Worm (Caenorhabditis elegans) whole organism, L4 larva: ENCODE results near the gene gap-1.
A peak's percentile ranks its signal among the peaks of the same experiment; 100 is the strongest.

Experiments
- F10B5.3 ChIP-seq: sonication (generic microtip); optimal IDR thresholded peaks from 2 replicates; lab custom pipeline; 2016; ENCODE audit warnings: mild to moderate bottlenecking, missing genetic modification characterization, missing compliant biosample characterization
- F26F4.8 ChIP-seq: fragments of 200-800 bp; sonication (Bioruptor generic); conservative IDR thresholded peaks from 2 replicates; pipeline ENCODE4 v1.3.6; 2022; ENCODE audit warnings: missing genetic modification characterization, missing compliant biosample characterization
- T20F7.1 ChIP-seq: fragments of 200-800 bp; sonication (Bioruptor generic); optimal IDR thresholded peaks from 2 replicates; lab custom pipeline; 2018; ENCODE audit warnings: mild to moderate bottlenecking, missing genetic modification characterization, missing compliant biosample characterization
- T26A8.4 ChIP-seq: fragments of 200-800 bp; sonication (Bioruptor generic); IDR thresholded peaks from 2 replicates; pipeline ENCODE4 v1.3.6; 2022; ENCODE audit warnings: missing genetic modification characterization, missing compliant biosample characterization
- Y48G9A.11 ChIP-seq: fragments of 200-800 bp; sonication (Bioruptor generic); IDR thresholded peaks from 2 replicates; pipeline ENCODE4 v1.3.6; 2022; ENCODE audit warnings: missing genetic modification reagents, missing genetic modification characterization, missing compliant biosample characterization
- Y5F2A.4 ChIP-seq: fragments of 200-800 bp; sonication (Bioruptor generic); optimal IDR thresholded peaks from 2 replicates; lab custom pipeline; 2018; ENCODE audit warnings: mild to moderate bottlenecking, missing genetic modification characterization, missing compliant biosample characterization
- ZK546.5 ChIP-seq, 2 experiments: sonication (generic microtip); optimal IDR thresholded peaks; 2 replicates each; lab custom pipeline; 2017; ENCODE audit warnings: missing biosample characterization in 2 of 2, missing genetic modification characterization in 2 of 2
- ama-1 ChIP-seq: fragments of 150-350 bp; optimal IDR thresholded peaks from 2 replicates; lab custom pipeline; 2014; ENCODE audit warnings: inconsistent platforms, mixed read lengths
- arid-1 ChIP-seq: fragments of 200-800 bp; sonication (Bioruptor generic); conservative IDR thresholded peaks from 2 replicates; pipeline ENCODE4 v1.3.6; 2022; ENCODE audit warnings: missing genetic modification reagents, missing genetic modification characterization, missing compliant biosample characterization
- ceh-20 ChIP-seq: fragments of 200-800 bp; sonication (Bioruptor generic); IDR thresholded peaks from 2 replicates; pipeline ENCODE4 v1.3.6; 2022; ENCODE audit warnings: missing genetic modification reagents, missing genetic modification characterization, missing compliant biosample characterization
- ceh-32 ChIP-seq: sonication (generic microtip); optimal IDR thresholded peaks from 2 replicates; lab custom pipeline; 2016; ENCODE audit warnings: mild to moderate bottlenecking, missing genetic modification characterization, missing compliant biosample characterization; ENCODE audit not compliant: poor library complexity
- daf-12 ChIP-seq: fragments of 150-350 bp; optimal IDR thresholded peaks from 2 replicates; lab custom pipeline; 2014; ENCODE audit warnings: missing biosample characterization, missing genetic modification reagents, missing genetic modification characterization
- daf-16 ChIP-seq, 3 experiments: sonication (generic microtip); optimal IDR thresholded peaks; 2 replicates each; lab custom pipeline; 2016 to 2017; ENCODE audit warnings: missing genetic modification characterization in 3 of 3, missing genetic modification reagents in 3 of 3, mild to moderate bottlenecking in 2 of 3, missing compliant biosample characterization in 2 of 3, missing biosample characterization in 1 of 3, moderate library complexity in 1 of 3
- daf-19 ChIP-seq: fragments of 200-800 bp; sonication (Bioruptor generic); conservative IDR thresholded peaks from 2 replicates; pipeline ENCODE4 v1.3.6; 2022; ENCODE audit warnings: missing genetic modification characterization, missing compliant biosample characterization
- dmd-8 ChIP-seq: fragments of 200-800 bp; sonication (Bioruptor generic); IDR thresholded peaks from 2 replicates; pipeline ENCODE4 v1.3.6; 2022; ENCODE audit warnings: missing genetic modification characterization, missing compliant biosample characterization
- duxl-1 ChIP-seq: sonication (generic microtip); optimal IDR thresholded peaks from 2 replicates; lab custom pipeline; 2016; ENCODE audit warnings: mild to moderate bottlenecking, missing genetic modification characterization, moderate library complexity, missing compliant biosample characterization; ENCODE audit not compliant: poor library complexity
- egl-27 ChIP-seq: sonication (generic microtip); optimal IDR thresholded peaks from 3 replicates; lab custom pipeline; 2017; ENCODE audit warnings: missing biosample characterization, missing genetic modification reagents, missing genetic modification characterization
- fkh-10 ChIP-seq: fragments of 150-350 bp; optimal IDR thresholded peaks from 2 replicates; lab custom pipeline; 2014; ENCODE audit warnings: missing biosample characterization, missing genetic modification reagents, missing genetic modification characterization
- fos-1 ChIP-seq: fragments of 150-350 bp; optimal IDR thresholded peaks from 2 replicates; lab custom pipeline; 2014; ENCODE audit warnings: missing biosample characterization, missing genetic modification characterization
- gei-8 ChIP-seq: fragments of 200-800 bp; sonication (Bioruptor generic); optimal IDR thresholded peaks from 2 replicates; lab custom pipeline; 2018; ENCODE audit warnings: mild to moderate bottlenecking, missing genetic modification characterization, missing compliant biosample characterization
- hlh-11 ChIP-seq: fragments of 200-800 bp; sonication (Bioruptor generic); optimal IDR thresholded peaks from 2 replicates; lab custom pipeline; 2018; ENCODE audit warnings: mild to moderate bottlenecking, missing genetic modification characterization, missing compliant biosample characterization
- hlh-30 ChIP-seq: sonication (generic microtip); optimal IDR thresholded peaks from 2 replicates; lab custom pipeline; 2017; ENCODE audit warnings: antibody characterized with exemption, mild to moderate bottlenecking, missing genetic modification characterization, missing compliant biosample characterization; ENCODE audit not compliant: insufficient read depth
- jun-1 ChIP-seq: fragments of 150-350 bp; optimal IDR thresholded peaks from 2 replicates; lab custom pipeline; 2014; ENCODE audit warnings: missing biosample characterization, missing genetic modification reagents, missing genetic modification characterization
- lin-15B ChIP-seq: fragments of 150-350 bp; sonication (generic microtip); optimal IDR thresholded peaks from 3 replicates; lab custom pipeline; 2014; ENCODE audit warnings: missing biosample characterization, missing genetic modification characterization
- lin-38 ChIP-seq: fragments of 200-800 bp; sonication (Bioruptor generic); IDR thresholded peaks from 2 replicates; pipeline ENCODE4 v1.3.6; 2022; ENCODE audit warnings: missing genetic modification reagents, missing genetic modification characterization, missing compliant biosample characterization
- lir-3 ChIP-seq: sonication (generic microtip); optimal IDR thresholded peaks from 2 replicates; lab custom pipeline; 2016; ENCODE audit warnings: mild to moderate bottlenecking, missing genetic modification characterization, missing compliant biosample characterization
- lsy-2 ChIP-seq, 2 experiments: fragments of 150-350 bp in 1 of 2; sonication (generic microtip) in 1 of 2; optimal IDR thresholded peaks; 2 replicates each; lab custom pipeline; 2014 to 2017; ENCODE audit warnings: missing biosample characterization in 2 of 2, missing genetic modification characterization in 2 of 2
- madf-5 ChIP-seq, 2 experiments: fragments of 200-800 bp; sonication (Bioruptor generic); IDR thresholded peaks; 2 replicates each; pipeline ENCODE4 v1.3.6; 2022; ENCODE audit warnings: missing compliant biosample characterization in 2 of 2, missing genetic modification characterization in 2 of 2
- madf-9 ChIP-seq: fragments of 200-800 bp; sonication (Bioruptor generic); conservative IDR thresholded peaks from 2 replicates; pipeline ENCODE4 v1.3.6; 2022; ENCODE audit warnings: missing genetic modification reagents, missing genetic modification characterization, missing compliant biosample characterization
- mep-1 ChIP-seq: fragments of 150-350 bp; sonication (generic microtip); optimal IDR thresholded peaks from 3 replicates; lab custom pipeline; 2014; ENCODE audit warnings: missing biosample characterization, missing genetic modification characterization
- mes-2 ChIP-seq: sonication (generic microtip); optimal IDR thresholded peaks from 2 replicates; lab custom pipeline; 2016; ENCODE audit warnings: missing genotype, mild to moderate bottlenecking, missing genetic modification characterization, missing compliant biosample characterization; ENCODE audit not compliant: poor library complexity, severe bottlenecking
- mxl-2 ChIP-seq: fragments of 200-800 bp; sonication (Bioruptor generic); conservative IDR thresholded peaks from 2 replicates; pipeline ENCODE4 v1.3.6; 2022; ENCODE audit warnings: missing genetic modification reagents, missing genetic modification characterization, missing compliant biosample characterization
- mxl-3 ChIP-seq: fragments of 200-800 bp; sonication (Bioruptor generic); optimal IDR thresholded peaks from 2 replicates; lab custom pipeline; 2018; ENCODE audit warnings: mild to moderate bottlenecking, missing genetic modification characterization, missing compliant biosample characterization
- nhr-102 ChIP-seq: sonication (generic microtip); optimal IDR thresholded peaks from 2 replicates; lab custom pipeline; 2016; ENCODE audit warnings: mild to moderate bottlenecking, missing genetic modification characterization, moderate library complexity, missing compliant biosample characterization
- nhr-11 ChIP-seq: fragments of 150-350 bp; optimal IDR thresholded peaks from 2 replicates; lab custom pipeline; 2014; ENCODE audit warnings: missing biosample characterization, missing genetic modification characterization
- nhr-237 ChIP-seq: sonication (generic microtip); optimal IDR thresholded peaks from 2 replicates; lab custom pipeline; 2017; ENCODE audit warnings: missing biosample characterization, missing genetic modification characterization
- nhr-28 ChIP-seq: fragments of 150-350 bp; optimal IDR thresholded peaks from 2 replicates; lab custom pipeline; 2014; ENCODE audit warnings: missing biosample characterization, missing genetic modification characterization
- nhr-42 ChIP-seq: fragments of 200-800 bp; sonication (Bioruptor generic); IDR thresholded peaks from 2 replicates; pipeline ENCODE4 v1.3.6; 2022; ENCODE audit warnings: missing genetic modification characterization, missing compliant biosample characterization
- nhr-6 ChIP-seq: fragments of 150-350 bp; optimal IDR thresholded peaks from 2 replicates; lab custom pipeline; 2014; ENCODE audit warnings: missing biosample characterization, missing genetic modification characterization
- nhr-76 ChIP-seq: fragments of 150-350 bp; optimal IDR thresholded peaks from 2 replicates; lab custom pipeline; 2014; ENCODE audit warnings: missing biosample characterization, missing genetic modification characterization
- nhr-77 ChIP-seq: fragments of 150-350 bp; optimal IDR thresholded peaks from 2 replicates; lab custom pipeline; 2014; ENCODE audit warnings: missing biosample characterization, missing genetic modification characterization
- skn-1 ChIP-seq: fragments of 150-350 bp; optimal IDR thresholded peaks from 2 replicates; lab custom pipeline; 2014; ENCODE audit warnings: missing biosample characterization, missing genetic modification characterization
- snpc-1.2 ChIP-seq: fragments of 200-800 bp; sonication (Bioruptor generic); IDR thresholded peaks from 2 replicates; pipeline ENCODE4 v1.3.6; 2022; ENCODE audit warnings: missing genetic modification reagents, missing genetic modification characterization, missing compliant biosample characterization
- spr-1 ChIP-seq: sonication (generic microtip); optimal IDR thresholded peaks from 2 replicates; lab custom pipeline; 2016; ENCODE audit warnings: mild to moderate bottlenecking, missing genetic modification characterization, missing compliant biosample characterization
- spr-3 ChIP-seq: fragments of 200-800 bp; sonication (Bioruptor generic); optimal IDR thresholded peaks from 2 replicates; lab custom pipeline; 2018; ENCODE audit warnings: mild to moderate bottlenecking, missing genetic modification characterization, missing compliant biosample characterization
- tag-97 ChIP-seq: fragments of 200-800 bp; sonication (Bioruptor generic); IDR thresholded peaks from 2 replicates; pipeline ENCODE4 v1.3.6; 2022; ENCODE audit warnings: missing genetic modification characterization, missing compliant biosample characterization
- tra-1 ChIP-seq: fragments of 200-800 bp; sonication (Bioruptor generic); IDR thresholded peaks from 2 replicates; pipeline ENCODE4 v1.3.6; 2022; ENCODE audit warnings: missing genetic modification reagents, missing genetic modification characterization, missing compliant biosample characterization
- unc-130 ChIP-seq: sonication (generic microtip); optimal IDR thresholded peaks from 2 replicates; lab custom pipeline; 2016; ENCODE audit warnings: missing genetic modification reagents, missing genetic modification characterization, missing compliant biosample characterization
- unc-39 ChIP-seq: sonication (generic microtip); optimal IDR thresholded peaks from 2 replicates; lab custom pipeline; 2017; ENCODE audit warnings: missing biosample characterization, missing genetic modification characterization
- zag-1 ChIP-seq: fragments of 150-350 bp; optimal IDR thresholded peaks from 2 replicates; lab custom pipeline; 2014; ENCODE audit warnings: missing biosample characterization, missing genetic modification characterization
- ztf-7 ChIP-seq: fragments of 150-350 bp; optimal IDR thresholded peaks from 2 replicates; lab custom pipeline; 2014; ENCODE audit warnings: missing biosample characterization, missing genetic modification characterization

The gap-1 gene

DNA sequence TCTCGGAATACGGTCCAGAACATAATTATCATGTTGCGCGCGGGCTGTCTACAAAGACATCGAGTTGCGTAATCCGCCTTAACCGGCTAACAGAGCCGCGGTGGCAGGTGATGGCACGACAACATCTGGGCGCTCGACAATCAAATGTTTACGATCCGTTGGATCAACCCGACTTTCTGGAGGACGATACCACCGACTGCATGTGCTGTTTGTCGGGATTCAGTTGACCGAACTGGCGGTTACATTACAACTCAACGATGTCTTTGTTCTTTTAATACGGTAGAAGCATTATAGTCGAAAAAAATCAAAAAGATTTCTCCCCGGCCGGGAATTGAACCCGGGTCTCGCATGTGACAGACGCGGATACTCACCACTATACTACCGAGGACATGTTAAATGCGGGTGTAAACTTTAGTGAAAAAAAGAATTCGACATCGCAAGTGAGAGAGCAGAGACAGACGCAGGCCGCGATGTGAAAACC is 34.6 kb downstream of the gap-1 start:
- TF ChIP-seq egl-27 (tag; lab: Kevin White, UChicago) (no peak), gei-8 (peak; percentile 79), ZK546.5 (tag; optimal IDR thresholded peaks at IDR 0.05; lab: Kevin White, UChicago) (no peak), jun-1 (peak; percentile 81), nhr-102 (tag; lab: Kevin White, UChicago) (peak; percentile 58), mxl-3 (GFP tag; lab: Kevin White, UChicago) (peak; percentile 71), ceh-32 (tag; lab: Kevin White, UChicago) (no peak), madf-5 (GFP tag; IDR thresholded peaks at IDR 0.05; lab: Robert Waterston, UW) (peak; percentile 59 to 78; a peak in 2 of 4 replicates), nhr-11 (tag; lab: Kevin White, UChicago) (no peak), unc-39 (no peak), duxl-1 (peak; percentile 49), F10B5.3 (tag; lab: Kevin White, UChicago) (peak; percentile 53), mxl-2 (GFP tag; lab: Robert Waterston, UW) (0 out of 2 replicates have a peak, but pooled peaks have one; percentile 37), spr-3 (GFP tag; lab: Kevin White, UChicago) (peak; percentile 72), T20F7.1 (no peak), mep-1 (tag; lab: Kevin White, UChicago) (peak; percentile 78), unc-130 (GFP tag; lab: Kevin White, UChicago) (peak; percentile 63), zag-1 (tag; lab: Kevin White, UChicago) (no peak), lin-38 (GFP tag; lab: Robert Waterston, UW) (no peak), tag-97 (GFP tag; lab: Robert Waterston, UW) (no peak), nhr-28 (peak; percentile 24), ama-1 (lab: Kevin White, UChicago) (no peak), dmd-8 (peak; percentile 80), nhr-77 (peak; percentile 63), ztf-7 (tag; lab: Kevin White, UChicago) (peak; percentile 66), skn-1 (tag; lab: Kevin White, UChicago) (no peak), tra-1 (GFP tag; lab: Robert Waterston, UW) (peak; percentile 94), spr-1 (tag; lab: Kevin White, UChicago) (peak; percentile 47), nhr-76 (tag; lab: Kevin White, UChicago) (no peak), lsy-2 (tag; optimal IDR thresholded peaks at IDR 0.05; lab: Kevin White, UChicago) (peak in 1 of 2 experiments; percentile 75), daf-19 (GFP tag; lab: Robert Waterston, UW) (peak; percentile 90), hlh-11 (tag; lab: Kevin White, UChicago) (peak; percentile 62), nhr-6 (tag; lab: Kevin White, UChicago) (peak; percentile 20), ceh-20 (GFP tag; lab: Robert Waterston, UW) (peak; percentile 83), Y5F2A.4 (GFP tag; lab: Kevin White, UChicago) (peak; percentile 58), fkh-10 (GFP tag; lab: Kevin White, UChicago) (peak; percentile 55), nhr-237 (tag; lab: Kevin White, UChicago) (no peak), lir-3 (tag; lab: Kevin White, UChicago) (peak; percentile 62), daf-12 (tag; lab: Kevin White, UChicago) (no peak), madf-9 (GFP tag; lab: Robert Waterston, UW) (peak; percentile 83), daf-16 (GFP tag; optimal IDR thresholded peaks at IDR 0.05; lab: Kevin White, UChicago) (peak; percentile 45 to 89), daf-16 (tag; optimal IDR thresholded peaks at IDR 0.05; lab: Kevin White, UChicago) (peak; percentile 63), arid-1 (peak; percentile 85), mes-2 (tag; lab: Kevin White, UChicago) (peak; percentile 90), fos-1 (tag; lab: Kevin White, UChicago) (no peak), Y48G9A.11 (peak; percentile 80), T26A8.4 (GFP tag; lab: Robert Waterston, UW) (peak; percentile 83), hlh-30 (tag; lab: Kevin White, UChicago) (peak; percentile 90), lin-15B (tag; lab: Kevin White, UChicago) (no peak), nhr-42 (peak; percentile 82; the same call in 1 of the 2 replicates), F26F4.8 (GFP tag; lab: Robert Waterston, UW) (peak; percentile 82; the same call in 1 of the 2 replicates), snpc-1.2 (GFP tag; lab: Robert Waterston, UW) (peak; percentile 90)
